Worm (Caenorhabditis elegans) whole organism, late embryonic: Measurements from ENCODE around the gene clec-3.

Experiments
- Y22D7AL.16 ChIP-seq: sonication (generic microtip); optimal IDR thresholded peaks from 2 replicates; lab custom pipeline; 2016; ENCODE audit warnings: missing genetic modification characterization, missing compliant biosample characterization
- gmeb-2 ChIP-seq: sonication (generic microtip); optimal IDR thresholded peaks from 2 replicates; lab custom pipeline; 2016; ENCODE audit warnings: missing genetic modification characterization, inconsistent platforms, missing compliant biosample characterization
- pha-4 ChIP-seq: fragments of 150-350 bp; optimal IDR thresholded peaks from 2 replicates; lab custom pipeline; 2018; ENCODE audit warnings: missing biosample characterization, missing genetic modification reagents, missing genetic modification characterization
- sox-4 ChIP-seq: sonication (generic microtip); optimal IDR thresholded peaks from 2 replicates; lab custom pipeline; 2017; ENCODE audit warnings: mild to moderate bottlenecking, missing genetic modification characterization, inconsistent platforms, missing compliant biosample characterization

ce11 chrII:3005499-3005898 lies 14.2 kb downstream of the clec-3 start, which contains the start of gene lido-12:
- TF ChIP-seq Y22D7AL.16 (tag; lab: Kevin White, UChicago) (no peak), sox-4 (tag; lab: Kevin White, UChicago) (no peak), pha-4 (no peak), gmeb-2 (tag; lab: Kevin White, UChicago) (no peak)
